Worm (Caenorhabditis elegans) whole organism, midembryonic: ENCODE results near the gene C40A11.6.
A peak's percentile ranks its signal among the peaks of the same experiment; 100 is the strongest.

Experiments used
- T22C8.4 ChIP-seq: fragments of 200-800 bp; sonication (Bioruptor generic); IDR thresholded peaks from 2 replicates; pipeline ENCODE4 v1.3.6; 2022; ENCODE audit warnings: missing genetic modification characterization, missing compliant biosample characterization
- cog-1 ChIP-seq: sonication (generic microtip); optimal IDR thresholded peaks from 2 replicates; lab custom pipeline; 2016; ENCODE audit warnings: missing genetic modification characterization, missing compliant biosample characterization
- flt-1 ChIP-seq: fragments of 200-800 bp; sonication (Bioruptor generic); IDR thresholded peaks from 2 replicates; pipeline ENCODE4 v1.3.6; 2022; ENCODE audit warnings: missing genetic modification characterization, missing compliant biosample characterization
- klf-2 ChIP-seq: fragments of 200-800 bp; sonication (Bioruptor generic); conservative IDR thresholded peaks from 2 replicates; pipeline ENCODE4 v1.3.6; 2022; ENCODE audit warnings: missing genetic modification reagents, missing genetic modification characterization, missing compliant biosample characterization
- med-1 ChIP-seq: sonication (generic microtip); optimal IDR thresholded peaks from 2 replicates; lab custom pipeline; 2017; ENCODE audit warnings: missing genetic modification characterization, mild to moderate bottlenecking, missing compliant biosample characterization, antibody characterized with exemption, missing genetic modification reagents; ENCODE audit not compliant: insufficient read depth
- ref-1 ChIP-seq: fragments of 200-800 bp; sonication (Bioruptor generic); conservative IDR thresholded peaks from 2 replicates; pipeline ENCODE4 v1.3.6; 2022; ENCODE audit warnings: missing genetic modification reagents, missing genetic modification characterization, missing compliant biosample characterization
- tab-1 ChIP-seq: fragments of 200-800 bp; sonication (Bioruptor generic); IDR thresholded peaks from 2 replicates; pipeline ENCODE4 v1.3.6; 2022; ENCODE audit warnings: missing genetic modification characterization, missing compliant biosample characterization
- ztf-23 ChIP-seq: fragments of 200-800 bp; sonication (Bioruptor generic); IDR thresholded peaks from 2 replicates; pipeline ENCODE4 v1.3.6; 2022; ENCODE audit warnings: missing genetic modification reagents, missing genetic modification characterization, missing compliant biosample characterization
- ztf-29 ChIP-seq: fragments of 200-800 bp; sonication (Bioruptor generic); IDR thresholded peaks from 2 replicates; pipeline ENCODE4 v1.3.6; 2022; ENCODE audit warnings: missing genetic modification reagents, missing genetic modification characterization, missing compliant biosample characterization

C40A11.6 gene

DNA sequence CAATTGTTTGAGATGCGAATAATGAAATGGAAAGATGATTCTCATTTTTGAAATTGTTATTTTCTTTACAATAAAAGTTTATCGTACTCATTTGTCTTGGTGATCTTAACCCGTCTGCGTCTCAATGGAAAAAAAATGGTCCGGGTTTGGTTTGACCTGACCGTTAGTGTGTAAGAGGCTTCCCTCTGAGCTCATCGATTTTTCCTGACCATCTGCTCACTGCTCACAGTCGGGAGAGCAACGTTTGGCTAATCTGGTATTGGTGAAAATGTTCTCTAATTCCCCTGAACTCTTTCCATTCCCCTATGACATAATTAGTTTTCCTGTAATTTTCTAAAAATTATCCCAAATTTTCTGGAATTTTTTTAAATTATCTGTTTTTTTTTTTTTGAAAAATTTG lies 6.6 kb downstream of the C40A11.6 start:
- no peak for TF ChIP-seq ref-1
- no peak for TF ChIP-seq T22C8.4 (GFP tag; lab: Robert Waterston, UW)
- no peak for TF ChIP-seq flt-1 (GFP tag; lab: Robert Waterston, UW)
- TF ChIP-seq klf-2 (GFP tag; lab: Robert Waterston, UW): no peak
- TF ChIP-seq ztf-29 (GFP tag; lab: Robert Waterston, UW): no peak
- TF ChIP-seq tab-1 (GFP tag; lab: Robert Waterston, UW): no peak
- TF ChIP-seq med-1: no peak
- no peak for TF ChIP-seq ztf-23
- TF ChIP-seq cog-1: no peak

DNA sequence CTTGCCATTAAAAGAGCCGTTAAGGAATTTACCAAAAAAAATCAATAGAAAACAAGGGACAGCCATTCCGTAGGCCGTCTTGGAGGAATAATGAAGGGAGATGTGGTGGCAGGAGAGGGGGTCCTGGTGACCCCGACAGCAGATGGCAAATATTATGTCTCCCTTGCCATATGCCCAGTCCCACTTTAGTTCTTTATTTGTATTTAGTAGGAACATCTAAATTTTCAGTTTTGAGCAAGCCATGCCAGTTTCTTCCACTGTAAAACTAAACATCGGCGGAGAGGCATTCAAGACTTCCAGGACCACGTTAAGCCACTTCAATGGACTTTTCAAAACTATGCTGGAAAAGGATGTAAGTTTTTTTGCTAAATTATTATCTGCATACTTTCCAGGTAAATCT lies 8.2 kb downstream of the C40A11.6 start, which contains the start of gene C40A11.4:
Gene C40A11.4, plus strand, starts transcription at position 188 of the 400 bp plus-strand sequence.
- no peak for TF ChIP-seq ref-1
- peak; percentile 32; the same call in 1 of the 2 replicates for TF ChIP-seq T22C8.4 (GFP tag; lab: Robert Waterston, UW)

ce11 chrII:2135604-2136003 lies 9.9 kb downstream of the C40A11.6 start, which contains the start of gene hpo-7:
Gene hpo-7, minus strand, starts transcription at chrII:2135704.
- TF ChIP-seq tab-1 (GFP tag; lab: Robert Waterston, UW) (no peak), ztf-23 (no peak), ztf-29 (GFP tag; lab: Robert Waterston, UW) (no peak), med-1 (no peak), ref-1 (no peak), flt-1 (GFP tag; lab: Robert Waterston, UW) (no peak), klf-2 (GFP tag; lab: Robert Waterston, UW) (no peak), cog-1 (no peak), T22C8.4 (GFP tag; lab: Robert Waterston, UW) (no peak)

ce11 chrII:2130770-2131169 lies 14.7 kb downstream of the C40A11.6 start, which contains the start of gene sdz-28:
Gene sdz-28, plus strand, starts transcription at chrII:2131070.
- TF ChIP-seq T22C8.4 (GFP tag; lab: Robert Waterston, UW): no peak
- TF ChIP-seq ref-1: no peak
- TF ChIP-seq ztf-29 (GFP tag; lab: Robert Waterston, UW): no peak
- TF ChIP-seq cog-1: no peak

DNA sequence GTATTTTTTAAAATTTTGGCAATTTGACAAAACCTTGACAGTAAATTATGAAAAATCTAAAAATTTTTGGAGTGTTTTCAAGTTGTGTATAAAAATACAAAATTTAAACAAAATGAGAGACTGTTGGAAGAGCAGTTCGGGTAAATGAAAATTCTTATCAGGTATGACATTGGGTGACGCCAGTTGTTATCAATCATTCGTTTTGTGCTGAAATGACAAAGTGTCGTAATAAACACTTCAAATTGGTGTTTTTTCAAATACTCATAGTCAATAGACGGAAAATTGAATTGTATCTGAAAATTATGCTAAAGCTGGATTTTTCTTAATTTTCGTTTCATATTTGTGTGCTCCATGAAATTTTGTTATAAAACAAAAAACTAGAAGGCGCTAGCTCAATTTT lies 22.7 kb downstream of the C40A11.6 start:
- TF ChIP-seq med-1: no peak
- no peak for TF ChIP-seq flt-1 (GFP tag; lab: Robert Waterston, UW)
- no peak for TF ChIP-seq tab-1 (GFP tag; lab: Robert Waterston, UW)
- no peak for TF ChIP-seq T22C8.4 (GFP tag; lab: Robert Waterston, UW)
- TF ChIP-seq klf-2 (GFP tag; lab: Robert Waterston, UW): no peak

- TF ChIP-seq med-1 (no peak), tab-1 (GFP tag; lab: Robert Waterston, UW) (no peak), ztf-29 (GFP tag; lab: Robert Waterston, UW) (no peak), T22C8.4 (GFP tag; lab: Robert Waterston, UW) (no peak), ref-1 (no peak), ztf-23 (no peak), klf-2 (GFP tag; lab: Robert Waterston, UW) (no peak), cog-1 (no peak), flt-1 (GFP tag; lab: Robert Waterston, UW) (no peak)
These were observed 23.4 kb downstream of the C40A11.6 start, which contains the start of gene math-37 for ce11 chrII:2122091-2122490. Gene math-37, minus strand, starts transcription at chrII:2122191.

DNA sequence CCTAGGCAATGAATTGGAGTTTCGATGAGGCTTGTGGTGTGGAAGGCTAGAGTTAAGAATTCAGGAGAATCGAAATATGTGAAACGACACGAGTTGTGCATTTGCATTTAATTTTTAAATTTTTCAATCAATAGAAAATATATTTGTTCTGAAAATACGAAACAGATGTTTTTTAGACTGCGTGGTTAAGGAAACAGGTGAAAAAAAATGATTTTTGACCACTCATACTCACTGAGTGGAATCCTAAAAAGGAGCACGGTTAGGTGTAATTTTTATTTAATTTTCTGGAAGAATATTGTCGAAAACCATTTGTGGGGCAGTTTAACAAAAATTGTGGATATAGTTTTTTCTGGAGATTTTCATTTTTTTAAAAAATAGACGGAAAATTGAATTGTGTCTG lies 28.7 kb downstream of the C40A11.6 start, which contains the start of gene srh-195:
Gene srh-195, minus strand, starts transcription at position 101 of the 400 bp plus-strand sequence.
- TF ChIP-seq ref-1 (no peak), ztf-29 (GFP tag; lab: Robert Waterston, UW) (no peak), klf-2 (GFP tag; lab: Robert Waterston, UW) (no peak), med-1 (no peak), ztf-23 (no peak), flt-1 (GFP tag; lab: Robert Waterston, UW) (no peak), tab-1 (GFP tag; lab: Robert Waterston, UW) (no peak)

DNA sequence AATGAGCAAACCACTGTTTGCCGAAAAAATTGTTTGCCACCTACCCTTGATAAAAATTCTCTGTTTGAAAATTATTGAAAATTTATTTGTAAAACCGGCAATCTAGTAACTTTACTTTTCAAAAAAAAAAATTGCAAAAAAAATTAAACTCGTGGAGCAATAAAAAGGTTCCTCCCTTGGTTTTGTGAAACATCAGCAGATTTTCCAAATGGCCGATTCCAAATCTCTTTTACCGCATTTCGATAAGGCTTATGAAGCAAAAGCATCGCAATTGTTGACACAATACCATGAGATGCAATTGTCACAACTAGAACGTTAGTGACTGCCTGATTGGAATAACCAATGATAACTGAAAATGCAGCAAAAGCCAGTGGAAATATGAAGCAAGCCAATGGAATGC lies 31.0 kb downstream of the C40A11.6 start:
- TF ChIP-seq med-1 (no peak), cog-1 (no peak), tab-1 (GFP tag; lab: Robert Waterston, UW) (no peak), T22C8.4 (GFP tag; lab: Robert Waterston, UW) (no peak), klf-2 (GFP tag; lab: Robert Waterston, UW) (no peak), ztf-23 (no peak), flt-1 (GFP tag; lab: Robert Waterston, UW) (no peak), ref-1 (no peak), ztf-29 (GFP tag; lab: Robert Waterston, UW) (no peak)

ce11 chrII:2112948-2113347 lies 32.5 kb downstream of the C40A11.6 start, which contains the start of gene R52.6:
Gene R52.6, minus strand, starts transcription at chrII:2113048.
- TF ChIP-seq cog-1: no peak
- TF ChIP-seq ztf-23: no peak
- no peak for TF ChIP-seq ref-1
- no peak for TF ChIP-seq klf-2 (GFP tag; lab: Robert Waterston, UW)
- no peak for TF ChIP-seq T22C8.4 (GFP tag; lab: Robert Waterston, UW)
- TF ChIP-seq ztf-29 (GFP tag; lab: Robert Waterston, UW): no peak
- no peak for TF ChIP-seq tab-1 (GFP tag; lab: Robert Waterston, UW)
- no peak for TF ChIP-seq flt-1 (GFP tag; lab: Robert Waterston, UW)
- no peak for TF ChIP-seq med-1

ce11 chrII:2109943-2110342 lies 35.5 kb downstream of the C40A11.6 start, which contains the start of gene R52.5:
Gene R52.5, minus strand, starts transcription at chrII:2110043.
- TF ChIP-seq ztf-29 (GFP tag; lab: Robert Waterston, UW) (no peak), klf-2 (GFP tag; lab: Robert Waterston, UW) (no peak), flt-1 (GFP tag; lab: Robert Waterston, UW) (no peak), T22C8.4 (GFP tag; lab: Robert Waterston, UW) (no peak)

DNA sequence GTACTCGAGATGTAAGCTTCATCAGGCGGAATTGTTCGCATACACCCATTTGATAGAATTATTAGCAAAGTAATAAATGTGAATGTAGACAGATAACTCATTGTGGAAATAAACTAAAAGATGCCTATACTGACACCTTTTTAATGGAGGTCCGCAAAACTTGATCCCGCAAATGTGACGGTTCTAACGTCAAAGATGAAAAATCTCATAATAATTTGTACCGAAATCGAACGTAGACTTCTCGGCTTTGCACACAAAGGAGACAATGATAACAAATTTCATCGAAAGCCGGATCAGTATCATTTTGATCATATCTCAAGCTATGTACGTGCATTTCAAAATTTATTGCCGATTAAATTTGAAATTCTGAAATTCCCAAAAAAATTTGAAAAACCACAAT lies 37.2 kb downstream of the C40A11.6 start, which contains the start of gene R52.4:
Gene R52.4, minus strand, starts transcription at position 101 of the 400 bp plus-strand sequence.
- no peak for TF ChIP-seq T22C8.4 (GFP tag; lab: Robert Waterston, UW)
- no peak for TF ChIP-seq tab-1 (GFP tag; lab: Robert Waterston, UW)
- TF ChIP-seq cog-1: no peak
- TF ChIP-seq ztf-29 (GFP tag; lab: Robert Waterston, UW): no peak
- TF ChIP-seq ref-1: no peak
- no peak for TF ChIP-seq flt-1 (GFP tag; lab: Robert Waterston, UW)
- no peak for TF ChIP-seq med-1
- no peak for TF ChIP-seq ztf-23
- no peak for TF ChIP-seq klf-2 (GFP tag; lab: Robert Waterston, UW)
